Fruit fly (Drosophila melanogaster): Measurements from ENCODE around the gene SF2.
A peak's percentile ranks its signal among the peaks of the same experiment; 100 is the strongest.

The SF2 gene

DNA sequence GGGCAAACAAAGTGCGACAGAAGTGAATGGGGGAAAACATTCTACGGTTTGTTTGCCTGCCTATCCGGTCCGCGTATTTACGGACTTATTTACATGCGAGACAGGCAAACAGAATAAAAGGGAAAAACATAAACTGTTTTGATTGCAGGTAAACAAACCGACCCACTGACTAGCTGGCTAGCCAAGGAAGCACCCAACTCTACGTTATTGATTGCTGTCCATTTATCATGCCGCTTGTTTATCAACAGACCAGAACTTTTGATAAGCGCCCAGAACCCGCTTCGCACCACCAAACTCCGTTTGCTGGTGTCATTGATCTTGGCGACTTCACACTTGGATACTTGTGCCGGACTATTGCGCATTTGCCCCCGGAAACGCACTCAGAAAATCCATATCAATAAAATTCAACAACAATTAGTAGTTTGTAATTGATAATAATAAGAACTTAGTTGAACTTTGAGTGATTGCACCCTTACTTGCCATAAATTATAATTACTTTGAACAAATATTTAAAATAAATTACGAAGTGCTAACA lies 9.9 kb downstream of the SF2 start (continued):
- TF ChIP-seq CG2678 (tag; optimal IDR thresholded peaks at IDR 0.05) = peak; percentile 72
- TF ChIP-seq CHES-1-like (GFP tag; optimal IDR thresholded peaks at IDR 0.05) = peak; percentile 74
- TF ChIP-seq CG14860 (GFP tag; IDR thresholded peaks at IDR 0.05; ENCODE audit: partially characterized antibody) = no peak
- no peak for TF ChIP-seq D19A (tag; optimal IDR thresholded peaks at IDR 0.05)
- TF ChIP-seq knrl (GFP tag; IDR thresholded peaks at IDR 0.05; ENCODE audit: partially characterized antibody) = no peak
- TF ChIP-seq CG2202 (tag; optimal IDR thresholded peaks at IDR 0.05) = peak; percentile 88
- TF ChIP-seq luna (GFP tag; optimal IDR thresholded peaks at IDR 0.05) = no peak
- TF ChIP-seq amos (GFP tag; IDR thresholded peaks at IDR 0.05; ENCODE audit: partially characterized antibody) = no peak
- peak; percentile 64; the same call in 1 of the 3 replicates for TF ChIP-seq z (GFP tag; IDR thresholded peaks at IDR 0.05)
- peak; percentile 9 for TF ChIP-seq CG12104 (GFP tag; optimal IDR thresholded peaks at IDR 0.05)
- 0 out of 2 replicates have a peak, but pooled peaks have one; percentile 30 for TF ChIP-seq peb (GFP tag; IDR thresholded peaks at IDR 0.05)
- TF ChIP-seq da (GFP tag; optimal IDR thresholded peaks at IDR 0.05) = no peak
- no peak for TF ChIP-seq CG30403 (GFP tag; optimal IDR thresholded peaks at IDR 0.05)
- TF ChIP-seq CG18476 (GFP tag; optimal IDR thresholded peaks at IDR 0.05) = no peak
- peak; percentile 54 for TF ChIP-seq CG7786 (GFP tag; optimal IDR thresholded peaks at IDR 0.05)
- peak; percentile 80 for TF ChIP-seq CG1603 (tag; optimal IDR thresholded peaks at IDR 0.05)
- peak; percentile 41 for TF ChIP-seq gcm (GFP tag; optimal IDR thresholded peaks at IDR 0.05)
- TF ChIP-seq vnd (GFP tag; IDR thresholded peaks at IDR 0.05; ENCODE audit: partially characterized antibody) = no peak
- TF ChIP-seq pros (GFP tag; optimal IDR thresholded peaks at IDR 0.05) = no peak
- TF ChIP-seq Chrac-16 (GFP tag; optimal IDR thresholded peaks at IDR 0.05) = no peak
- no peak for TF ChIP-seq CG15479 (GFP tag; optimal IDR thresholded peaks at IDR 0.05)
- no peak for TF ChIP-seq zfh2 (GFP tag; optimal IDR thresholded peaks at IDR 0.05)
- peak; percentile 73 for TF ChIP-seq CG1233 (GFP tag; optimal IDR thresholded peaks at IDR 0.05)
- peak; percentile 71 for TF ChIP-seq NC2α (GFP tag; optimal IDR thresholded peaks at IDR 0.05)
- 0 out of 2 replicates have a peak, but pooled peaks have one; percentile 24 for TF ChIP-seq klu (GFP tag; IDR thresholded peaks at IDR 0.05)
- TF ChIP-seq trh (GFP tag; optimal IDR thresholded peaks at IDR 0.05) = peak; percentile 64
- no peak for TF ChIP-seq repo (GFP tag; optimal IDR thresholded peaks at IDR 0.05)
- no peak; the same call in 1 of the 2 replicates for TF ChIP-seq CG32532 (GFP tag; IDR thresholded peaks at IDR 0.05)
- TF ChIP-seq CG18262 (tag; optimal IDR thresholded peaks at IDR 0.05) = peak; percentile 68
- peak; percentile 27 for TF ChIP-seq Bteb2 (GFP tag; optimal IDR thresholded peaks at IDR 0.05)
- no peak for TF ChIP-seq Dll (GFP tag; IDR thresholded peaks at IDR 0.05; ENCODE audit: partially characterized antibody)
- peak; percentile 11 for TF ChIP-seq run (tag; optimal IDR thresholded peaks at IDR 0.05)
- peak; percentile 40 for TF ChIP-seq CG15269 (tag; optimal IDR thresholded peaks at IDR 0.05)
- TF ChIP-seq wdn (GFP tag; IDR thresholded peaks at IDR 0.05) = peak; percentile 45; the same call in 1 of the 2 replicates
- no peak; the same call in 2 of the 3 replicates for TF ChIP-seq croc (GFP tag; conservative IDR thresholded peaks at IDR 0.05)
- no peak for TF ChIP-seq zen2 (GFP tag; IDR thresholded peaks at IDR 0.05; ENCODE audit: partially characterized antibody)
- TF ChIP-seq CG13296 (GFP tag; optimal IDR thresholded peaks at IDR 0.05) = peak; percentile 73
- TF ChIP-seq lbe (GFP tag; optimal IDR thresholded peaks at IDR 0.05) = peak; percentile 39
- peak; percentile 54 for TF ChIP-seq CG2116 (GFP tag; optimal IDR thresholded peaks at IDR 0.05)
- peak; percentile 62 for TF ChIP-seq cato (GFP tag; optimal IDR thresholded peaks at IDR 0.05; ENCODE audit: borderline replicate concordance)
- no peak for TF ChIP-seq Opbp (GFP tag; IDR thresholded peaks at IDR 0.05; ENCODE audit: partially characterized antibody)
- no peak for TF ChIP-seq Elba2 (GFP tag; optimal IDR thresholded peaks at IDR 0.05)
- TF ChIP-seq CG12071 (GFP tag; optimal IDR thresholded peaks at IDR 0.05) = peak; percentile 53
- peak; percentile 22 for TF ChIP-seq CG7839 (tag; optimal IDR thresholded peaks at IDR 0.05)
- peak; percentile 34; the same call in 1 of the 2 replicates for TF ChIP-seq CG17328 (GFP tag; IDR thresholded peaks at IDR 0.05)
- TF ChIP-seq Camta (GFP tag; optimal IDR thresholded peaks at IDR 0.05) = peak; percentile 70
- no peak for TF ChIP-seq bbx (GFP tag; IDR thresholded peaks at IDR 0.05; ENCODE audit: partially characterized antibody)
- TF ChIP-seq C15 (GFP tag; IDR thresholded peaks at IDR 0.05) = no peak
- no peak for TF ChIP-seq fu2 (GFP tag; optimal IDR thresholded peaks at IDR 0.05)
